Fruit fly (Drosophila melanogaster): Measurements from ENCODE around the gene slmb.

slmb gene

DNA sequence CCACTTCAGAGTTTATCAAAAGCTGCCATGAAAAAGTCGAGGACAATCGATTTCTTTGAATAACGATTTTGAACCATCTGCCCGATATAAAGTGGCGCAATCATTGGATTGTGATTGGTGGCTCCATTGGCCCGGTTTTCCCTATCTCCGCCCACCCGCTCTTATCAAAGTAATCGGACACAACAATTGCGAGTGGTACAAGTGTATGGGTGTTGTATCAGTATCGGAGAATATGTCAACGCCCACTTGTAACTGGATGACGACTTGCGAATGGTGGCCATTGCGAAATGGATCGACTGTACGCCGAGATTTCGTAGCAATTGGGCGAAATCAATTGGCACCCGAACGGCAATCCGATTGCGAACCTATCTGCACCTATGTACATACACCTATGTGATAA is 49.7 kb downstream of the slmb start:
- TF ChIP-seq Dfd (GFP tag; optimal IDR thresholded peaks at IDR 0.05) (no peak), woc (GFP tag; optimal IDR thresholded peaks at IDR 0.05) (no peak), Jra (GFP tag; optimal IDR thresholded peaks at IDR 0.05) (no peak), dmrt93B (GFP tag; optimal IDR thresholded peaks at IDR 0.05) (no peak), Hnf4 (GFP tag; optimal IDR thresholded peaks at IDR 0.05) (no peak), dl (GFP tag; optimal IDR thresholded peaks at IDR 0.05; ENCODE audit: insufficient read depth in 1 of 2, partially characterized antibody in 2 of 2) (peak in 1 of 2 experiments; percentile 9), CrebA (GFP tag; optimal IDR thresholded peaks at IDR 0.05; ENCODE audit: borderline replicate concordance) (no peak)

DNA sequence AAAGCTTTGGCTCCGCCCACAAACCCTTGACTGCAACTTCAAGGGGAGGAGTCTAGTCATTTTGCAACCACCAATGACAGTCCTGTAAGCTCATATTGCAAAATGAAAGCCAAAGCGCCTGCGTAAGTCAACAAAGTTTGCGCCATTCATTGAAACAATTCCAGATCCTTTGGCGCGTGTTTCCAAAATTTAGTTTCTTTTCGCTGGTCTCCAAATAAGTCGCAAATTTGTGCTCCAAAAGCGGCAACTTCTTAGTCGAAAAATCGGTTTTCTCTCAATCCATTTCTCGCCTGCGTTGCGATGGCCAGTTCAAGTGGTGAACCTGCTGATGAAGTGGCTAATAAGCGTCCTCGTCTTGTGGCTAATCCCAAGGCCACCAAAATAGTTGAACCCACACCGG is 53.6 kb downstream of the slmb start, which contains the start of gene dmrt93B:
Gene dmrt93B (plus strand): TSS at position 301 of the 400 bp plus-strand sequence.
- no peak for TF ChIP-seq jim (GFP tag; optimal IDR thresholded peaks at IDR 0.05)
- no peak for TF ChIP-seq OdsH (GFP tag; optimal IDR thresholded peaks at IDR 0.05)
- no peak for TF ChIP-seq woc (GFP tag; optimal IDR thresholded peaks at IDR 0.05)
- TF ChIP-seq sage (GFP tag; optimal IDR thresholded peaks at IDR 0.05) = no peak
- TF ChIP-seq CG9705 (GFP tag; optimal IDR thresholded peaks at IDR 0.05) = no peak
- no peak for TF ChIP-seq usp (GFP tag; optimal IDR thresholded peaks at IDR 0.05)
- no peak for TF ChIP-seq Dfd (GFP tag; optimal IDR thresholded peaks at IDR 0.05)

DNA sequence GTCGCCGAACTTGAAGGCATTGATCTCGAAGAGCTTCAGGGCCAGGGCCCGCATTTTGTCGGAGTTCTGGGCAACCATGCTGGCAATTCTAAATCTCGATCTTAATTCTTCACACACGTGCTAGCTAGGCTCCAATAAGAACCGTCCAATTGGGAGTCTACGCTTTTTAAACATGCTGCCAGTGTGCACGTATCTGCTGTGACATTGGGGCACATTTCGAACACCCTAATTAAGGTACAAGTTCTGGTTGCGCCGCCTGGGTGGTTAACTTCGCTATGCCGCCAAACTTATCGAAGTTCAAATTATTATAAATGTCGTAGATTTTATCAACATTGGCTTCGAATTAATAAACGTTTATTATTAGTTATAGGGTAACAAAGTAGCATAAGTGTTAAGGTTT is 54.1 kb downstream of the slmb start, which contains the start of gene r-l:
Gene r-l (minus strand): TSS at position 179 of the 400 bp plus-strand sequence.
- TF ChIP-seq foxo (GFP tag; optimal IDR thresholded peaks at IDR 0.05) (no peak), Rel (GFP tag; optimal IDR thresholded peaks at IDR 0.05) (no peak), Rel (tag; optimal IDR thresholded peaks at IDR 0.05) (peak; percentile 53), Myc (optimal IDR thresholded peaks at IDR 0.05) (peak; percentile 19), dl (GFP tag; optimal IDR thresholded peaks at IDR 0.05; ENCODE audit: insufficient read depth in 1 of 2, partially characterized antibody in 2 of 2) (no peak), usp (GFP tag; optimal IDR thresholded peaks at IDR 0.05) (no peak), psq (GFP tag; optimal IDR thresholded peaks at IDR 0.05) (no peak)

DNA sequence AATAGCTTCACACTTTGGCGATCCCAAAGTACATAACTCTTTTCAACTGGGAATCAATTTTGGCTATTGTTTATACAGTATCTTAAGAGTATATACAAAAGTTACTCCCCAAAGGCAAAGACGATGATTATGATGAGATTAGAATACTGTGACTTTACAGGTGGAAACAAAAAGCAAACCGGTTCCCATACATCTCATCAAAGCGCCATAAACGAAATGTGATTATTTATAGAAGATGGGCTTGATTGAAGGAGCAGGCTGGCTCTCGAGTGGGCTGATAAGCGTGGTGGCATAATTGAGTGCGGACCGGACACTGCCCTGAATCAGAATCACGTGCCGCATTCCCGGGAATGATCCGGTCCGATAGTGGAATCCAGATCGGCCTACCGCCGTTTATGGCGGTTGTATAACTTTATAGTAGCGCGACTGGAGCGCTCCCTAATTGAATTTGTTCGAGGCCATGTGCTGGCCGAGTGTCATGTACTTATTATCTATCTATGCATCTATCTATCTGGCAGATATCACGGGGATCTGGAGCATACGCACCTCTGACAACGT is 55.3 kb downstream of the slmb start:
- no peak for TF ChIP-seq GATAd (GFP tag; optimal IDR thresholded peaks at IDR 0.05)
- TF ChIP-seq Mio (GFP tag; optimal IDR thresholded peaks at IDR 0.05) = no peak
- no peak for TF ChIP-seq lola (GFP tag; optimal IDR thresholded peaks at IDR 0.05)
- no peak for TF ChIP-seq fru (GFP tag; optimal IDR thresholded peaks at IDR 0.05)
- no peak for TF ChIP-seq dmrt93B (GFP tag; optimal IDR thresholded peaks at IDR 0.05)

DNA sequence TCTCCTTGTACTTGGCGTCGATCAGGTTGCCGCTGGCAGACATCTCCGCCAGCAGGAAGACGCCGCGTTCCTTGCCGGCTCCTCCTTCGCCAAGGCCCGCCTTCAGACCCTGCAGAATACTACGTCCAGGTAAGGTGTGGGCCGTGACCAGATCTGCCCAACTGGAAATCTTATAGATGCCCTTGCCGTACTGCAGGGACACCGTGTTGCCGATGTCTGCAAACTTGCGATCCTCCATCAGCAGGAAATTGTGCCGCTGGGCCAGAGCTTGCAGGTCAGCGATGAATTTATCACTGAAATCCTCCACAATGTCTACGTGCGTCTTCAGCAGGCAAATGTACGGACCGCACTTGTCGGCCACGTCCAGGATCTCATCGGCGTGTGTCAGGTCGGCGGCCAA is 56.0 kb downstream of the slmb start:
- TF ChIP-seq lola (GFP tag; optimal IDR thresholded peaks at IDR 0.05) (no peak), h (GFP tag; optimal IDR thresholded peaks at IDR 0.05) (no peak), OdsH (GFP tag; optimal IDR thresholded peaks at IDR 0.05) (no peak), pan (optimal IDR thresholded peaks at IDR 0.05) (no peak), usp (GFP tag; optimal IDR thresholded peaks at IDR 0.05) (no peak), Dfd (GFP tag; optimal IDR thresholded peaks at IDR 0.05) (no peak), CrebA (GFP tag; optimal IDR thresholded peaks at IDR 0.05; ENCODE audit: borderline replicate concordance) (no peak), tai (GFP tag; optimal IDR thresholded peaks at IDR 0.05) (no peak), dmrt93B (GFP tag; optimal IDR thresholded peaks at IDR 0.05) (no peak)

dm6 chr3R:21069742-21070141 is 57.5 kb downstream of the slmb start:
- peak; percentile 17 for TF ChIP-seq Myc (optimal IDR thresholded peaks at IDR 0.05)
- TF ChIP-seq foxo (GFP tag; optimal IDR thresholded peaks at IDR 0.05) = no peak
